Fruit fly (Drosophila melanogaster) whole organism, embryonic: ENCODE measurements around the gene CG1640.

Experiments
- BEAF-32 ChIP-seq: fragments of 200-800 bp; sonication (Bioruptor generic); optimal IDR thresholded peaks from 3 replicates; lab custom pipeline; 2017; ENCODE audit warnings: missing biosample characterization, missing genetic modification characterization, mild to moderate bottlenecking, moderate library complexity, missing genetic modification reagents
- Bgb ChIP-seq: fragments of 200-800 bp; sonication (Bioruptor generic); IDR thresholded peaks from 2 replicates; pipeline ENCODE4 v1.3.6; 2022; ENCODE audit warnings: missing biosample characterization, missing genetic modification characterization; ENCODE audit not compliant: partially characterized antibody
- CG10209 ChIP-seq: fragments of 200-800 bp; sonication (Bioruptor generic); optimal IDR thresholded peaks from 3 replicates; lab custom pipeline; 2017; ENCODE audit warnings: missing biosample characterization, mild to moderate bottlenecking, missing genetic modification characterization, missing genetic modification reagents
- CG10979 ChIP-seq: fragments of 200-800 bp; sonication (Bioruptor generic); optimal IDR thresholded peaks from 2 replicates; lab custom pipeline; 2018; ENCODE audit warnings: missing biosample characterization, mild to moderate bottlenecking, missing genetic modification characterization, moderate library complexity
- CG11093 ChIP-seq: fragments of 200-800 bp; sonication (Bioruptor generic); IDR thresholded peaks from 3 replicates; pipeline ENCODE4 v1.3.6; 2022; ENCODE audit warnings: missing biosample characterization, missing genetic modification characterization
- CG12155 ChIP-seq: fragments of 200-800 bp; sonication (Bioruptor generic); optimal IDR thresholded peaks from 3 replicates; lab custom pipeline; 2016; ENCODE audit warnings: missing biosample characterization, missing genetic modification characterization
- CG12659 ChIP-seq: fragments of 200-800 bp; sonication (Bioruptor generic); optimal IDR thresholded peaks from 3 replicates; lab custom pipeline; 2017; ENCODE audit warnings: mild to moderate bottlenecking, missing biosample characterization, missing genetic modification reagents, missing genetic modification characterization
- CG13424 ChIP-seq: fragments of 200-800 bp; sonication (Bioruptor generic); optimal IDR thresholded peaks from 2 replicates; lab custom pipeline; 2019; ENCODE audit warnings: missing biosample characterization, mild to moderate bottlenecking, missing genetic modification characterization, moderate library complexity
- CG14667 ChIP-seq: fragments of 200-800 bp; sonication (Bioruptor generic); IDR thresholded peaks from 2 replicates; pipeline ENCODE4 v1.3.6; 2022; ENCODE audit warnings: missing biosample characterization, missing genetic modification characterization
- CG15011 ChIP-seq: fragments of 200-800 bp; sonication (Bioruptor generic); optimal IDR thresholded peaks from 3 replicates; lab custom pipeline; 2018; ENCODE audit warnings: missing biosample characterization, mild to moderate bottlenecking, missing genetic modification characterization
- CG15696 ChIP-seq: fragments of 200-800 bp; sonication (Bioruptor generic); optimal IDR thresholded peaks from 2 replicates; lab custom pipeline; 2019; ENCODE audit warnings: missing biosample characterization, mild to moderate bottlenecking, missing genetic modification characterization, moderate library complexity
- CG16813 ChIP-seq: fragments of 200-800 bp; sonication (Bioruptor generic); IDR thresholded peaks from 3 replicates; pipeline ENCODE4 v1.3.6; 2022; ENCODE audit warnings: missing biosample characterization, missing genetic modification characterization; ENCODE audit not compliant: partially characterized antibody
- CG18262 ChIP-seq: fragments of 200-800 bp; optimal IDR thresholded peaks from 3 replicates; lab custom pipeline; 2019; ENCODE audit warnings: missing biosample characterization, mild to moderate bottlenecking, missing genetic modification characterization, moderate library complexity
- CG34376 ChIP-seq: fragments of 200-800 bp; sonication (Bioruptor generic); optimal IDR thresholded peaks from 2 replicates; lab custom pipeline; 2018; ENCODE audit warnings: missing biosample characterization, mild to moderate bottlenecking, missing genetic modification characterization
- CG4617 ChIP-seq: fragments of 200-800 bp; sonication (Bioruptor generic); optimal IDR thresholded peaks from 3 replicates; lab custom pipeline; 2016; ENCODE audit warnings: missing biosample characterization, missing genetic modification characterization, borderline replicate concordance
- CG6813 ChIP-seq: fragments of 200-800 bp; sonication (Bioruptor generic); optimal IDR thresholded peaks from 2 replicates; lab custom pipeline; 2017; ENCODE audit warnings: missing biosample characterization, missing genetic modification characterization, mild to moderate bottlenecking, moderate library complexity, missing genetic modification reagents
- CG7271 ChIP-seq: fragments of 200-800 bp; sonication (Bioruptor generic); optimal IDR thresholded peaks from 2 replicates; lab custom pipeline; 2018; ENCODE audit warnings: missing biosample characterization, mild to moderate bottlenecking, missing genetic modification characterization, moderate library complexity
- CG7839 ChIP-seq: fragments of 200-800 bp; sonication (Bioruptor generic); optimal IDR thresholded peaks from 3 replicates; lab custom pipeline; 2018; ENCODE audit warnings: missing biosample characterization, mild to moderate bottlenecking, missing genetic modification characterization, moderate library complexity
- CoRest ChIP-seq: fragments of 200-800 bp; sonication (Bioruptor generic); optimal IDR thresholded peaks from 3 replicates; lab custom pipeline; 2018; ENCODE audit warnings: missing biosample characterization, mild to moderate bottlenecking, missing genetic modification characterization, moderate library complexity
- Doc3 ChIP-seq: fragments of 200-800 bp; sonication (Bioruptor generic); IDR thresholded peaks from 3 replicates; pipeline ENCODE4 v1.3.6; 2022; ENCODE audit warnings: missing biosample characterization, missing genetic modification characterization; ENCODE audit not compliant: partially characterized antibody
- Dref ChIP-seq: fragments of 200-800 bp; sonication (Bioruptor generic); IDR thresholded peaks from 2 replicates; pipeline ENCODE4 v1.3.6; 2022; ENCODE audit warnings: missing biosample characterization, missing genetic modification characterization
- H2.0 ChIP-seq: fragments of 200-800 bp; sonication (Bioruptor generic); IDR thresholded peaks from 2 replicates; pipeline ENCODE4 v1.3.6; 2022; ENCODE audit warnings: missing biosample characterization, missing genetic modification characterization
- HLH54F ChIP-seq: fragments of 200-800 bp; sonication (Bioruptor generic); optimal IDR thresholded peaks from 3 replicates; lab custom pipeline; 2016; ENCODE audit warnings: missing biosample characterization, missing genetic modification characterization
- Hr39 ChIP-seq: fragments of >200 bp; optimal IDR thresholded peaks from 2 replicates; lab custom pipeline; 2017
- Hr51 ChIP-seq, 2 experiments: fragments of 200-800 bp; sonication (Bioruptor generic); optimal IDR thresholded peaks; 2 replicates in 1 of 2; 3 replicates in 1 of 2; lab custom pipeline; 2016 to 2018; ENCODE audit warnings: missing biosample characterization in 2 of 2, missing genetic modification characterization in 2 of 2, mild to moderate bottlenecking in 1 of 2, moderate library complexity in 1 of 2
- MTF-1 ChIP-seq: fragments of 200-800 bp; sonication (Bioruptor generic); optimal IDR thresholded peaks from 2 replicates; lab custom pipeline; 2018; ENCODE audit warnings: missing biosample characterization, mild to moderate bottlenecking, missing genetic modification characterization, borderline replicate concordance
- NC2α ChIP-seq: fragments of 200-800 bp; sonication (Bioruptor generic); optimal IDR thresholded peaks from 2 replicates; lab custom pipeline; 2016; ENCODE audit warnings: missing biosample characterization, missing genetic modification characterization
- Opbp ChIP-seq: fragments of 200-800 bp; sonication (Bioruptor generic); IDR thresholded peaks from 3 replicates; pipeline ENCODE4 v1.3.6; 2022; ENCODE audit warnings: missing biosample characterization, missing genetic modification characterization; ENCODE audit not compliant: partially characterized antibody
- Optix ChIP-seq: fragments of 200-800 bp; sonication (Bioruptor generic); IDR thresholded peaks from 3 replicates; pipeline ENCODE4 v1.3.6; 2022; ENCODE audit warnings: missing biosample characterization, missing genetic modification characterization
- Sry-β ChIP-seq: fragments of 200-800 bp; sonication (Bioruptor generic); optimal IDR thresholded peaks from 2 replicates; lab custom pipeline; 2018; ENCODE audit warnings: missing biosample characterization, mild to moderate bottlenecking, missing genetic modification characterization, moderate library complexity
- Ssrp ChIP-seq: fragments of 200-800 bp; sonication (Bioruptor generic); optimal IDR thresholded peaks from 2 replicates; lab custom pipeline; 2018; ENCODE audit warnings: missing biosample characterization, mild to moderate bottlenecking, missing genetic modification characterization, moderate library complexity
- TFAM ChIP-seq: fragments of 200-800 bp; sonication (Bioruptor generic); optimal IDR thresholded peaks from 2 replicates; lab custom pipeline; 2017; ENCODE audit warnings: missing biosample characterization, missing genetic modification characterization, inconsistent platforms
- ara ChIP-seq: fragments of 200-800 bp; sonication (Bioruptor generic); IDR thresholded peaks from 2 replicates; pipeline ENCODE4 v1.3.6; 2022; ENCODE audit warnings: missing biosample characterization, missing genetic modification characterization
- cas ChIP-seq: fragments of 200-800 bp; sonication (Bioruptor generic); IDR thresholded peaks from 2 replicates; pipeline ENCODE4 v1.3.6; 2022; ENCODE audit warnings: missing biosample characterization, missing genetic modification characterization
- cg ChIP-seq: fragments of 200-800 bp; sonication (Bioruptor generic); optimal IDR thresholded peaks from 3 replicates; lab custom pipeline; 2019; ENCODE audit warnings: missing biosample characterization, mild to moderate bottlenecking, missing genetic modification characterization, moderate library complexity
- crol ChIP-seq: fragments of 200-800 bp; sonication (Bioruptor generic); IDR thresholded peaks from 2 replicates; pipeline ENCODE4 v1.3.6; 2022; ENCODE audit warnings: missing biosample characterization, missing genetic modification characterization
- emc ChIP-seq: fragments of 200-800 bp; sonication (Bioruptor generic); optimal IDR thresholded peaks from 2 replicates; lab custom pipeline; 2016; ENCODE audit warnings: missing biosample characterization, missing genetic modification characterization
- esg ChIP-seq: fragments of 200-800 bp; sonication (Bioruptor generic); conservative IDR thresholded peaks from 2 replicates; pipeline ENCODE4 v1.3.6; 2022; ENCODE audit warnings: missing biosample characterization, missing genetic modification characterization
- gsb-n ChIP-seq: fragments of 200-800 bp; sonication (Bioruptor generic); optimal IDR thresholded peaks from 3 replicates; lab custom pipeline; 2018; ENCODE audit warnings: missing biosample characterization, mild to moderate bottlenecking, missing genetic modification characterization
- kay ChIP-seq: fragments of 200-800 bp; sonication (Bioruptor generic); optimal IDR thresholded peaks from 2 replicates; lab custom pipeline; 2016; ENCODE audit warnings: missing biosample characterization, missing genetic modification characterization
- ken ChIP-seq: fragments of 200-800 bp; sonication (Bioruptor generic); IDR thresholded peaks from 3 replicates; pipeline ENCODE4 v1.3.6; 2022; ENCODE audit warnings: missing biosample characterization, missing genetic modification characterization
- knrl ChIP-seq: fragments of 200-800 bp; sonication (Bioruptor generic); IDR thresholded peaks from 3 replicates; pipeline ENCODE4 v1.3.6; 2022; ENCODE audit warnings: missing biosample characterization, missing genetic modification characterization; ENCODE audit not compliant: partially characterized antibody
- lab ChIP-seq: fragments of 200-800 bp; sonication (Bioruptor generic); optimal IDR thresholded peaks from 3 replicates; lab custom pipeline; 2017; ENCODE audit warnings: missing biosample characterization, missing genetic modification characterization, mild to moderate bottlenecking, moderate library complexity, missing genetic modification reagents
- nmo ChIP-seq: fragments of 200-800 bp; sonication (Bioruptor generic); optimal IDR thresholded peaks from 2 replicates; lab custom pipeline; 2018; ENCODE audit warnings: missing biosample characterization, mild to moderate bottlenecking, missing genetic modification characterization, moderate library complexity
- oc ChIP-seq: fragments of 200-800 bp; sonication (Bioruptor generic); optimal IDR thresholded peaks from 2 replicates; lab custom pipeline; 2018; ENCODE audit warnings: missing biosample characterization, mild to moderate bottlenecking, missing genetic modification characterization, moderate library complexity
- repo ChIP-seq: fragments of 200-800 bp; sonication (Bioruptor generic); optimal IDR thresholded peaks from 2 replicates; lab custom pipeline; 2016; ENCODE audit warnings: missing biosample characterization, missing genetic modification characterization
- usp ChIP-seq: fragments of >200 bp; optimal IDR thresholded peaks from 2 replicates; lab custom pipeline; 2017; ENCODE audit warnings: missing biosample characterization, missing genetic modification characterization
- wor ChIP-seq: fragments of 200-800 bp; sonication (Bioruptor generic); IDR thresholded peaks from 2 replicates; pipeline ENCODE4 v1.3.6; 2022; ENCODE audit warnings: missing biosample characterization, missing genetic modification characterization

Gene CG1640

dm6 chrX:13390465-13391173 is 20.2 kb downstream of the CG1640 start (continued):
- TF ChIP-seq ara (GFP tag; lab: Robert Waterston, UW) (0 out of 2 replicates have a peak, but pooled peaks have one; percentile 11), usp (GFP tag; lab: Kevin White, UChicago) (no peak), cas (GFP tag; lab: Robert Waterston, UW) (peak; percentile 68; the same call in 1 of the 2 replicates), CG18262 (tag; lab: Kevin White, UChicago) (peak; percentile 48), wor (GFP tag; lab: Robert Waterston, UW) (no peak), CG7271 (tag; lab: Kevin White, UChicago) (no peak), HLH54F (GFP tag; lab: Kevin White, UChicago) (no peak), NC2α (no peak), emc (GFP tag; lab: Kevin White, UChicago) (no peak), H2.0 (peak; percentile 61; the same call in 1 of the 2 replicates), CoRest (tag; lab: Kevin White, UChicago) (peak; percentile 77), ken (GFP tag; lab: Robert Waterston, UW) (no peak), CG16813 (GFP tag; lab: Robert Waterston, UW) (no peak), Doc3 (GFP tag; lab: Robert Waterston, UW) (no peak), Ssrp (tag; lab: Kevin White, UChicago) (peak; percentile 29), CG7839 (tag; lab: Kevin White, UChicago) (peak; percentile 80), CG11093 (no peak), esg (peak; percentile 55), Sry-β (GFP tag; lab: Kevin White, UChicago) (no peak), cg (GFP tag; lab: Kevin White, UChicago) (peak; percentile 18), CG14667 (GFP tag; lab: Robert Waterston, UW) (peak; percentile 29; the same call in 1 of the 2 replicates), CG13424 (tag; lab: Kevin White, UChicago) (peak; percentile 74), Opbp (no peak), crol (GFP tag; lab: Robert Waterston, UW) (no peak), Hr51 (GFP tag; optimal IDR thresholded peaks at IDR 0.05; lab: Kevin White, UChicago) (peak in 1 of 2 experiments; percentile 73), CG10209 (peak; percentile 61), nmo (GFP tag; lab: Kevin White, UChicago) (peak; percentile 43), TFAM (GFP tag; lab: Kevin White, UChicago) (no peak), CG4617 (GFP tag; lab: Kevin White, UChicago) (no peak), Hr39 (no peak), CG12155 (peak; percentile 43), CG34376 (no peak), CG10979 (peak; percentile 4), MTF-1 (GFP tag; lab: Kevin White, UChicago) (no peak), kay (GFP tag; lab: Kevin White, UChicago) (no peak), lab (GFP tag; lab: Kevin White, UChicago) (peak; percentile 85), oc (tag; lab: Kevin White, UChicago) (no peak), CG15696 (peak; percentile 39), CG12659 (GFP tag; lab: Kevin White, UChicago) (peak; percentile 75), CG15011 (GFP tag; lab: Kevin White, UChicago) (peak; percentile 48), Dref (GFP tag; lab: Robert Waterston, UW) (no peak), BEAF-32 (GFP tag; lab: Kevin White, UChicago) (no peak), CG6813 (GFP tag; lab: Kevin White, UChicago) (peak; percentile 61), Bgb (GFP tag; lab: Robert Waterston, UW) (no peak), knrl (GFP tag; lab: Robert Waterston, UW) (no peak), Optix (GFP tag; lab: Robert Waterston, UW) (no peak), gsb-n (tag; lab: Kevin White, UChicago) (no peak), repo (GFP tag; lab: Kevin White, UChicago) (no peak)
